Worm (Caenorhabditis elegans) whole organism, L4 larva: ENCODE measurements around the gene Y70G10A.4.

Experiments
- F49E8.2 ChIP-seq: sonication (generic microtip); optimal IDR thresholded peaks from 2 replicates; lab custom pipeline; 2016; ENCODE audit warnings: missing compliant biosample characterization, mild to moderate bottlenecking, missing genetic modification characterization, borderline replicate concordance
- Y48G9A.11 ChIP-seq: fragments of 200-800 bp; sonication (Bioruptor generic); IDR thresholded peaks from 2 replicates; pipeline ENCODE4 v1.3.6; 2022; ENCODE audit warnings: missing genetic modification reagents, missing genetic modification characterization, missing compliant biosample characterization
- Y75B8A.6 ChIP-seq: fragments of 200-800 bp; sonication (Bioruptor generic); IDR thresholded peaks from 2 replicates; pipeline ENCODE4 v1.3.6; 2022; ENCODE audit warnings: missing genetic modification reagents, missing genetic modification characterization, missing compliant biosample characterization
- ZK546.5 ChIP-seq, 2 experiments: sonication (generic microtip); optimal IDR thresholded peaks; 2 replicates each; lab custom pipeline; 2017; ENCODE audit warnings: missing biosample characterization in 2 of 2, missing genetic modification characterization in 2 of 2
- aha-1 ChIP-seq: fragments of 150-350 bp; peaks from one replicate; lab custom pipeline; 2014; ENCODE audit warnings: missing biosample characterization, missing genetic modification characterization
- aly-2 ChIP-seq: sonication (generic microtip); optimal IDR thresholded peaks from 2 replicates; lab custom pipeline; 2018; ENCODE audit warnings: missing biosample characterization, missing genetic modification characterization
- ama-1 ChIP-seq: fragments of 150-350 bp; optimal IDR thresholded peaks from 2 replicates; lab custom pipeline; 2014; ENCODE audit warnings: inconsistent platforms, mixed read lengths
- arid-1 ChIP-seq: fragments of 200-800 bp; sonication (Bioruptor generic); conservative IDR thresholded peaks from 2 replicates; pipeline ENCODE4 v1.3.6; 2022; ENCODE audit warnings: missing genetic modification reagents, missing genetic modification characterization, missing compliant biosample characterization
- ceh-20 ChIP-seq: fragments of 200-800 bp; sonication (Bioruptor generic); IDR thresholded peaks from 2 replicates; pipeline ENCODE4 v1.3.6; 2022; ENCODE audit warnings: missing genetic modification reagents, missing genetic modification characterization, missing compliant biosample characterization
- ceh-28 ChIP-seq: fragments of 150-350 bp; optimal IDR thresholded peaks from 2 replicates; lab custom pipeline; 2014; ENCODE audit warnings: missing biosample characterization, missing genetic modification reagents, missing genetic modification characterization
- ceh-82 ChIP-seq: sonication (generic microtip); optimal IDR thresholded peaks from 2 replicates; lab custom pipeline; 2017; ENCODE audit warnings: missing biosample characterization, missing genetic modification characterization
- ces-1 ChIP-seq: fragments of 150-350 bp; sonication (generic microtip); optimal IDR thresholded peaks from 4 replicates; lab custom pipeline; 2014; ENCODE audit warnings: missing biosample characterization, missing genetic modification reagents, missing genetic modification characterization
- cey-2 ChIP-seq: sonication (generic microtip); optimal IDR thresholded peaks from 3 replicates; lab custom pipeline; 2017; ENCODE audit warnings: missing genetic modification characterization, mild to moderate bottlenecking, missing compliant biosample characterization, antibody characterized with exemption, borderline replicate concordance; ENCODE audit not compliant: insufficient read depth
- ctbp-1 ChIP-seq: fragments of 200-800 bp; sonication (Bioruptor generic); IDR thresholded peaks from 2 replicates; pipeline ENCODE4 v1.3.6; 2022; ENCODE audit warnings: missing genetic modification reagents, missing genetic modification characterization, missing compliant biosample characterization
- daf-12 ChIP-seq: fragments of 150-350 bp; optimal IDR thresholded peaks from 2 replicates; lab custom pipeline; 2014; ENCODE audit warnings: missing biosample characterization, missing genetic modification reagents, missing genetic modification characterization
- daf-16 ChIP-seq, 3 experiments: sonication (generic microtip); optimal IDR thresholded peaks; 2 replicates each; lab custom pipeline; 2016 to 2017; ENCODE audit warnings: missing genetic modification characterization in 3 of 3, missing genetic modification reagents in 3 of 3, mild to moderate bottlenecking in 2 of 3, missing compliant biosample characterization in 2 of 3, missing biosample characterization in 1 of 3, moderate library complexity in 1 of 3
- dmd-6 ChIP-seq: fragments of 200-800 bp; sonication (Bioruptor generic); IDR thresholded peaks from 2 replicates; pipeline ENCODE4 v1.3.6; 2022; ENCODE audit warnings: missing genetic modification reagents, missing genetic modification characterization, missing compliant biosample characterization
- dmd-8 ChIP-seq: fragments of 200-800 bp; sonication (Bioruptor generic); IDR thresholded peaks from 2 replicates; pipeline ENCODE4 v1.3.6; 2022; ENCODE audit warnings: missing genetic modification characterization, missing compliant biosample characterization
- dmd-9 ChIP-seq: fragments of 200-800 bp; sonication (Bioruptor generic); IDR thresholded peaks from 2 replicates; pipeline ENCODE4 v1.3.6; 2022; ENCODE audit warnings: missing genetic modification reagents, missing genetic modification characterization, missing compliant biosample characterization
- duxl-1 ChIP-seq: sonication (generic microtip); optimal IDR thresholded peaks from 2 replicates; lab custom pipeline; 2016; ENCODE audit warnings: mild to moderate bottlenecking, missing genetic modification characterization, moderate library complexity, missing compliant biosample characterization; ENCODE audit not compliant: poor library complexity
- egl-27 ChIP-seq: sonication (generic microtip); optimal IDR thresholded peaks from 3 replicates; lab custom pipeline; 2017; ENCODE audit warnings: missing biosample characterization, missing genetic modification reagents, missing genetic modification characterization
- egl-43 ChIP-seq: fragments of 200-800 bp; sonication (Bioruptor generic); IDR thresholded peaks from 2 replicates; pipeline ENCODE4 v1.3.6; 2022; ENCODE audit warnings: missing genetic modification reagents, missing genetic modification characterization, missing compliant biosample characterization
- fkh-10 ChIP-seq: fragments of 150-350 bp; optimal IDR thresholded peaks from 2 replicates; lab custom pipeline; 2014; ENCODE audit warnings: missing biosample characterization, missing genetic modification reagents, missing genetic modification characterization
- fos-1 ChIP-seq: fragments of 150-350 bp; optimal IDR thresholded peaks from 2 replicates; lab custom pipeline; 2014; ENCODE audit warnings: missing biosample characterization, missing genetic modification characterization
- gei-8 ChIP-seq: fragments of 200-800 bp; sonication (Bioruptor generic); optimal IDR thresholded peaks from 2 replicates; lab custom pipeline; 2018; ENCODE audit warnings: mild to moderate bottlenecking, missing genetic modification characterization, missing compliant biosample characterization
- hlh-11 ChIP-seq: fragments of 200-800 bp; sonication (Bioruptor generic); optimal IDR thresholded peaks from 2 replicates; lab custom pipeline; 2018; ENCODE audit warnings: mild to moderate bottlenecking, missing genetic modification characterization, missing compliant biosample characterization
- lin-15B ChIP-seq: fragments of 150-350 bp; sonication (generic microtip); optimal IDR thresholded peaks from 3 replicates; lab custom pipeline; 2014; ENCODE audit warnings: missing biosample characterization, missing genetic modification characterization
- lin-29 ChIP-seq: fragments of 200-800 bp; sonication (Bioruptor generic); IDR thresholded peaks from 2 replicates; pipeline ENCODE4 v1.3.6; 2022; ENCODE audit warnings: missing genetic modification reagents, missing genetic modification characterization, missing compliant biosample characterization
- lin-39 ChIP-seq: fragments of 150-350 bp; optimal IDR thresholded peaks from 2 replicates; lab custom pipeline; 2014; ENCODE audit warnings: missing biosample characterization, missing genetic modification reagents, missing genetic modification characterization
- madf-5 ChIP-seq, 2 experiments: fragments of 200-800 bp; sonication (Bioruptor generic); IDR thresholded peaks; 2 replicates each; pipeline ENCODE4 v1.3.6; 2022; ENCODE audit warnings: missing compliant biosample characterization in 2 of 2, missing genetic modification characterization in 2 of 2
- mdl-1 ChIP-seq, 2 experiments: fragments of 150-350 bp in 1 of 2; sonication (generic microtip) in 1 of 2; optimal IDR thresholded peaks; 2 replicates each; lab custom pipeline; 2014 to 2017; ENCODE audit warnings: missing biosample characterization in 2 of 2, missing genetic modification characterization in 2 of 2
- mes-2 ChIP-seq: sonication (generic microtip); optimal IDR thresholded peaks from 2 replicates; lab custom pipeline; 2016; ENCODE audit warnings: missing genotype, mild to moderate bottlenecking, missing genetic modification characterization, missing compliant biosample characterization; ENCODE audit not compliant: poor library complexity, severe bottlenecking
- mxl-2 ChIP-seq: fragments of 200-800 bp; sonication (Bioruptor generic); conservative IDR thresholded peaks from 2 replicates; pipeline ENCODE4 v1.3.6; 2022; ENCODE audit warnings: missing genetic modification reagents, missing genetic modification characterization, missing compliant biosample characterization
- nhr-10 ChIP-seq: fragments of 150-350 bp; optimal IDR thresholded peaks from 2 replicates; lab custom pipeline; 2014; ENCODE audit warnings: missing biosample characterization, missing genetic modification characterization
- nhr-102 ChIP-seq: sonication (generic microtip); optimal IDR thresholded peaks from 2 replicates; lab custom pipeline; 2016; ENCODE audit warnings: mild to moderate bottlenecking, missing genetic modification characterization, moderate library complexity, missing compliant biosample characterization
- nhr-237 ChIP-seq: sonication (generic microtip); optimal IDR thresholded peaks from 2 replicates; lab custom pipeline; 2017; ENCODE audit warnings: missing biosample characterization, missing genetic modification characterization
- pha-4 ChIP-seq, 2 experiments: fragments of 150-350 bp in 1 of 2; fragments of 200-800 bp in 1 of 2; sonication (Bioruptor generic) in 1 of 2; IDR thresholded peaks in 1 of 2; optimal IDR thresholded peaks in 1 of 2; 2 replicates each; pipeline versions ENCODE4 v1.3.6 to Lab custom; 2014 to 2022; ENCODE audit warnings: missing genetic modification characterization in 2 of 2, missing genetic modification reagents in 2 of 2, missing biosample characterization in 1 of 2, missing compliant biosample characterization in 1 of 2
- pqm-1 ChIP-seq: sonication (generic microtip); optimal IDR thresholded peaks from 2 replicates; lab custom pipeline; 2017; ENCODE audit warnings: missing biosample characterization, missing genetic modification characterization
- rbr-2 ChIP-seq: sonication (generic microtip); optimal IDR thresholded peaks from 2 replicates; lab custom pipeline; 2016; ENCODE audit warnings: missing genotype, missing genetic modification characterization, missing compliant biosample characterization
- saeg-2 ChIP-seq: fragments of 200-800 bp; sonication (Bioruptor generic); IDR thresholded peaks from 2 replicates; pipeline ENCODE4 v1.3.6; 2022; ENCODE audit warnings: missing genetic modification reagents, missing genetic modification characterization, missing compliant biosample characterization
- snpc-1.2 ChIP-seq: fragments of 200-800 bp; sonication (Bioruptor generic); IDR thresholded peaks from 2 replicates; pipeline ENCODE4 v1.3.6; 2022; ENCODE audit warnings: missing genetic modification reagents, missing genetic modification characterization, missing compliant biosample characterization
- snpc-4 ChIP-seq: fragments of 150-350 bp; optimal IDR thresholded peaks from 2 replicates; lab custom pipeline; 2014; ENCODE audit warnings: missing biosample characterization, missing genetic modification characterization
- spr-1 ChIP-seq: sonication (generic microtip); optimal IDR thresholded peaks from 2 replicates; lab custom pipeline; 2016; ENCODE audit warnings: mild to moderate bottlenecking, missing genetic modification characterization, missing compliant biosample characterization
- tag-97 ChIP-seq: fragments of 200-800 bp; sonication (Bioruptor generic); IDR thresholded peaks from 2 replicates; pipeline ENCODE4 v1.3.6; 2022; ENCODE audit warnings: missing genetic modification characterization, missing compliant biosample characterization
- tra-1 ChIP-seq: fragments of 200-800 bp; sonication (Bioruptor generic); IDR thresholded peaks from 2 replicates; pipeline ENCODE4 v1.3.6; 2022; ENCODE audit warnings: missing genetic modification reagents, missing genetic modification characterization, missing compliant biosample characterization
- unc-130 ChIP-seq: sonication (generic microtip); optimal IDR thresholded peaks from 2 replicates; lab custom pipeline; 2016; ENCODE audit warnings: missing genetic modification reagents, missing genetic modification characterization, missing compliant biosample characterization
- zfp-3 ChIP-seq: fragments of 200-800 bp; sonication (Bioruptor generic); conservative IDR thresholded peaks from 2 replicates; pipeline ENCODE4 v1.3.6; 2022; ENCODE audit warnings: missing genetic modification reagents, missing genetic modification characterization, missing compliant biosample characterization
- zip-11 ChIP-seq: fragments of 200-800 bp; sonication (Bioruptor generic); IDR thresholded peaks from 2 replicates; pipeline ENCODE4 v1.3.6; 2022; ENCODE audit warnings: missing genetic modification characterization, missing compliant biosample characterization
- zip-2 ChIP-seq: fragments of 150-350 bp; optimal IDR thresholded peaks from 2 replicates; lab custom pipeline; 2014; ENCODE audit warnings: missing biosample characterization, missing genetic modification characterization
- ztf-11 ChIP-seq: fragments of 150-350 bp; optimal IDR thresholded peaks from 2 replicates; lab custom pipeline; 2014; ENCODE audit warnings: missing biosample characterization, missing genetic modification characterization

Gene Y70G10A.4

ce11 chrIII:10270778-10271307 lies 48.9 kb downstream of the Y70G10A.4 start, which contains the start of gene cnk-1 (continued):
- TF ChIP-seq aly-2 (tag; lab: Kevin White, UChicago) (no peak), dmd-9 (GFP tag; lab: Robert Waterston, UW) (peak; percentile 100), dmd-6 (GFP tag; lab: Robert Waterston, UW) (peak; percentile 98), fos-1 (no peak), duxl-1 (tag; lab: Kevin White, UChicago) (peak; percentile 64), snpc-1.2 (GFP tag; lab: Robert Waterston, UW) (peak; percentile 88), aha-1 (tag; lab: Kevin White, UChicago) (peak; percentile 26), gei-8 (no peak), dmd-8 (GFP tag; lab: Robert Waterston, UW) (peak; percentile 85), lin-39 (tag; lab: Kevin White, UChicago) (no peak), madf-5 (GFP tag; IDR thresholded peaks at IDR 0.05; lab: Robert Waterston, UW) (peak; percentile 94 to 95), daf-12 (tag; lab: Kevin White, UChicago) (no peak), hlh-11 (tag; lab: Kevin White, UChicago) (peak; percentile 69), nhr-102 (tag; lab: Kevin White, UChicago) (peak; percentile 81), F49E8.2 (tag; lab: Kevin White, UChicago) (peak; percentile 76), egl-43 (peak; percentile 97), arid-1 (peak; percentile 96), spr-1 (no peak), ctbp-1 (peak; percentile 97), nhr-237 (tag; lab: Kevin White, UChicago) (no peak), rbr-2 (tag; lab: Kevin White, UChicago) (peak; percentile 86), fkh-10 (no peak), ztf-11 (tag; lab: Kevin White, UChicago) (no peak), lin-15B (tag; lab: Kevin White, UChicago) (peak; percentile 15), ceh-82 (tag; lab: Kevin White, UChicago) (no peak), ceh-28 (tag; lab: Kevin White, UChicago) (no peak), zip-2 (tag; lab: Kevin White, UChicago) (no peak), pha-4 (GFP tag; IDR thresholded peaks at IDR 0.05; lab: Robert Waterston, UW) (peak; percentile 95), pha-4 (tag; optimal IDR thresholded peaks at IDR 0.05; lab: Kevin White, UChicago) (no peak), snpc-4 (tag; lab: Kevin White, UChicago) (no peak), zip-11 (GFP tag; lab: Robert Waterston, UW) (no peak), zfp-3 (peak; percentile 98), lin-29 (GFP tag; lab: Robert Waterston, UW) (peak; percentile 87), saeg-2 (GFP tag; lab: Robert Waterston, UW) (peak; percentile 72; the same call in 1 of the 2 replicates), ama-1 (no peak), ces-1 (GFP tag; lab: Kevin White, UChicago) (no peak), mes-2 (peak; percentile 99), Y75B8A.6 (0 out of 2 replicates have a peak, but pooled peaks have one; percentile 53), ZK546.5 (tag; optimal IDR thresholded peaks at IDR 0.05; lab: Kevin White, UChicago) (no peak), egl-27 (tag; lab: Kevin White, UChicago) (no peak), mxl-2 (GFP tag; lab: Robert Waterston, UW) (peak; percentile 88), daf-16 (GFP tag; optimal IDR thresholded peaks at IDR 0.05; lab: Kevin White, UChicago) (no peak), daf-16 (tag; optimal IDR thresholded peaks at IDR 0.05; lab: Kevin White, UChicago) (peak; percentile 57), mdl-1 (tag; optimal IDR thresholded peaks at IDR 0.05; lab: Kevin White, UChicago) (no peak), ceh-20 (GFP tag; lab: Robert Waterston, UW) (peak; percentile 98), cey-2 (tag; lab: Kevin White, UChicago) (no peak), unc-130 (peak; percentile 94), tag-97 (GFP tag; lab: Robert Waterston, UW) (peak; percentile 98), tra-1 (GFP tag; lab: Robert Waterston, UW) (peak; percentile 99), nhr-10 (no peak), Y48G9A.11 (GFP tag; lab: Robert Waterston, UW) (peak; percentile 96), pqm-1 (tag; lab: Kevin White, UChicago) (no peak)
